Worm (Caenorhabditis elegans) whole organism, early embryonic: ENCODE measurements around the gene Y39A1C.1.

ENCODE experiments used
- aly-1 ChIP-seq: sonication (generic microtip); optimal IDR thresholded peaks from 2 replicates; lab custom pipeline; 2016; ENCODE audit warnings: missing genetic modification characterization, missing compliant biosample characterization
- ama-1 ChIP-seq: fragments of 150-350 bp; optimal IDR thresholded peaks from 2 replicates; lab custom pipeline; 2014
- scrt-1 ChIP-seq: fragments of 200-800 bp; sonication (Bioruptor generic); IDR thresholded peaks from 2 replicates; pipeline ENCODE4 v1.3.6; 2022; ENCODE audit warnings: missing genetic modification characterization, missing compliant biosample characterization

- TF ChIP-seq aly-1 (tag; lab: Kevin White, UChicago) (no peak), ama-1 (no peak), scrt-1 (GFP tag; lab: Robert Waterston, UW) (no peak)
These were observed 47.3 kb upstream of the Y39A1C.1 start for ce11 chrIII:10807956-10808355.
